Worm (Caenorhabditis elegans) whole organism, young adult: ENCODE data around the gene ZC513.3.

Experiments used
- attf-5 ChIP-seq: fragments of 200-800 bp; sonication (Bioruptor generic); optimal IDR thresholded peaks from 2 replicates; lab custom pipeline; 2018; ENCODE audit warnings: mild to moderate bottlenecking, missing genetic modification characterization, missing compliant biosample characterization
- attf-6 ChIP-seq: fragments of 200-800 bp; sonication (Bioruptor generic); IDR thresholded peaks from 2 replicates; pipeline ENCODE4 v1.3.6; 2022; ENCODE audit warnings: missing genetic modification reagents, missing genetic modification characterization, missing compliant biosample characterization
- bed-2 ChIP-seq: fragments of 200-800 bp; sonication (Bioruptor generic); IDR thresholded peaks from 2 replicates; pipeline ENCODE4 v1.3.6; 2022; ENCODE audit warnings: missing genetic modification reagents, missing genetic modification characterization, missing compliant biosample characterization
- ceh-58 ChIP-seq: fragments of 200-800 bp; sonication (Bioruptor generic); IDR thresholded peaks from 2 replicates; pipeline ENCODE4 v1.3.6; 2022; ENCODE audit warnings: missing genetic modification characterization, missing compliant biosample characterization
- efl-1 ChIP-seq: fragments of 150-350 bp; optimal IDR thresholded peaks from 2 replicates; lab custom pipeline; 2014; ENCODE audit warnings: missing biosample characterization, missing genetic modification reagents, missing genetic modification characterization
- egl-44 ChIP-seq: fragments of 200-800 bp; sonication (Bioruptor generic); IDR thresholded peaks from 2 replicates; pipeline ENCODE4 v1.3.6; 2022; ENCODE audit warnings: missing genetic modification reagents, missing genetic modification characterization, missing compliant biosample characterization
- hlh-26 ChIP-seq: fragments of 200-800 bp; sonication (Bioruptor generic); conservative IDR thresholded peaks from 2 replicates; pipeline ENCODE4 v1.3.6; 2022; ENCODE audit warnings: missing genetic modification reagents, missing genetic modification characterization, missing compliant biosample characterization
- mcd-1 ChIP-seq: fragments of 200-800 bp; sonication (Bioruptor generic); IDR thresholded peaks from 2 replicates; pipeline ENCODE4 v1.3.6; 2022; ENCODE audit warnings: missing genetic modification reagents, missing genetic modification characterization, missing compliant biosample characterization
- nhr-120 ChIP-seq: fragments of 200-800 bp; sonication (Bioruptor generic); IDR thresholded peaks from 2 replicates; pipeline ENCODE4 v1.3.6; 2022; ENCODE audit warnings: missing genetic modification characterization, missing compliant biosample characterization
- pha-4 ChIP-seq: fragments of 150-350 bp; sonication (generic microtip); optimal IDR thresholded peaks from 2 replicates; lab custom pipeline; 2014; ENCODE audit warnings: missing biosample characterization, missing genetic modification reagents, missing genetic modification characterization
- tbx-9 ChIP-seq: sonication (generic microtip); optimal IDR thresholded peaks from 2 replicates; lab custom pipeline; 2016; ENCODE audit warnings: borderline replicate concordance, missing genetic modification characterization, inconsistent platforms, missing compliant biosample characterization
- unc-130 ChIP-seq: sonication (generic microtip); optimal IDR thresholded peaks from 2 replicates; lab custom pipeline; 2016; ENCODE audit warnings: missing genetic modification reagents, missing genetic modification characterization, missing compliant biosample characterization
- xnd-1 ChIP-seq: sonication (generic microtip); optimal IDR thresholded peaks from 2 replicates; lab custom pipeline; 2016; ENCODE audit warnings: missing genotype, missing genetic modification reagents, missing genetic modification characterization, missing compliant biosample characterization

DNA sequence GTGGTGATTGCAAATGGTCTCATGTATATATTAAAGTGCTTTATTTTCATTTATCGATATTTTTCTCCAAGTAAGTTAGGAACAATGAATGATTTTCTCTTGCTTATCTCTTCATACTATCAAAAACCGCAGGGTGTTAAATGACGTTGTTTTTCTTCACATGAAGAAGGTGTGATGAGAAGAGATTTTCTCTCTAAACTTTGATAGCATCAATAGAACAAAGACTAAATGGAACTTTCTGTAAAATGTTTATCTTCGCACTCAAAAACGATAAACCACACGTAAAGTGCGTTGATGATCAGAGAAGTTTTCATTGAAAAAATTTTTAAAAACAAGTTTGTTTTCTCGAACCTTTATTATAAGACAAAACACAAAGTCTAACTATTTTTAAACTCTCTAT is 33.0 kb downstream of the ZC513.3 start:
- TF ChIP-seq tbx-9 (no peak), mcd-1 (GFP tag; lab: Robert Waterston, UW) (no peak), attf-5 (GFP tag; lab: Kevin White, UChicago) (no peak), attf-6 (GFP tag; lab: Robert Waterston, UW) (no peak), pha-4 (tag; lab: Kevin White, UChicago) (no peak), bed-2 (no peak), unc-130 (GFP tag; lab: Kevin White, UChicago) (no peak), efl-1 (GFP tag; lab: Kevin White, UChicago) (no peak), xnd-1 (tag; lab: Kevin White, UChicago) (no peak), nhr-120 (GFP tag; lab: Robert Waterston, UW) (no peak), hlh-26 (GFP tag; lab: Robert Waterston, UW) (no peak), ceh-58 (no peak), egl-44 (no peak)
